Worm (Caenorhabditis elegans) whole organism, midembryonic: ENCODE measurements around the gene F29B9.8.

Experiments
- T22C8.4 ChIP-seq: fragments of 200-800 bp; sonication (Bioruptor generic); IDR thresholded peaks from 2 replicates; pipeline ENCODE4 v1.3.6; 2022; ENCODE audit warnings: missing genetic modification characterization, missing compliant biosample characterization
- flt-1 ChIP-seq: fragments of 200-800 bp; sonication (Bioruptor generic); IDR thresholded peaks from 2 replicates; pipeline ENCODE4 v1.3.6; 2022; ENCODE audit warnings: missing genetic modification characterization, missing compliant biosample characterization
- tab-1 ChIP-seq: fragments of 200-800 bp; sonication (Bioruptor generic); IDR thresholded peaks from 2 replicates; pipeline ENCODE4 v1.3.6; 2022; ENCODE audit warnings: missing genetic modification characterization, missing compliant biosample characterization
- ztf-23 ChIP-seq: fragments of 200-800 bp; sonication (Bioruptor generic); IDR thresholded peaks from 2 replicates; pipeline ENCODE4 v1.3.6; 2022; ENCODE audit warnings: missing genetic modification reagents, missing genetic modification characterization, missing compliant biosample characterization
- ztf-29 ChIP-seq: fragments of 200-800 bp; sonication (Bioruptor generic); IDR thresholded peaks from 2 replicates; pipeline ENCODE4 v1.3.6; 2022; ENCODE audit warnings: missing genetic modification reagents, missing genetic modification characterization, missing compliant biosample characterization

- no peak for TF ChIP-seq tab-1
- no peak for TF ChIP-seq flt-1 (GFP tag; lab: Robert Waterston, UW)
- TF ChIP-seq ztf-23 (GFP tag; lab: Robert Waterston, UW) = no peak
- no peak for TF ChIP-seq ztf-29
- no peak for TF ChIP-seq T22C8.4 (GFP tag; lab: Robert Waterston, UW)
Observed at ce11 chrIV:4655979-4656378, 8.5 kb downstream of the F29B9.8 start.
